Worm (Caenorhabditis elegans) whole organism, L3 larva: ENCODE results near the gene T26C5.5.

Experiments
- R02D3.7 ChIP-seq: fragments of 150-350 bp; optimal IDR thresholded peaks from 2 replicates; lab custom pipeline; 2014; ENCODE audit warnings: missing biosample characterization, missing genetic modification characterization
- ZK546.5 ChIP-seq: sonication (generic microtip); optimal IDR thresholded peaks from 2 replicates; lab custom pipeline; 2017; ENCODE audit warnings: missing biosample characterization, missing genetic modification characterization
- aly-2 ChIP-seq: fragments of 150-350 bp; optimal IDR thresholded peaks from 2 replicates; lab custom pipeline; 2014; ENCODE audit warnings: missing biosample characterization, missing genetic modification characterization
- ama-1 ChIP-seq: fragments of 150-350 bp; optimal IDR thresholded peaks from 2 replicates; lab custom pipeline; 2018
- ceh-82 ChIP-seq: fragments of 150-350 bp; optimal IDR thresholded peaks from 2 replicates; lab custom pipeline; 2014; ENCODE audit warnings: missing biosample characterization, missing genetic modification characterization
- ceh-9 ChIP-seq: sonication (generic microtip); optimal IDR thresholded peaks from 2 replicates; lab custom pipeline; 2018; ENCODE audit warnings: missing biosample characterization, missing genetic modification characterization
- egl-27 ChIP-seq: sonication (generic microtip); optimal IDR thresholded peaks from 4 replicates; lab custom pipeline; 2017; ENCODE audit warnings: missing biosample characterization, missing genetic modification reagents, missing genetic modification characterization
- egl-5 ChIP-seq: fragments of 150-350 bp; optimal IDR thresholded peaks from 2 replicates; lab custom pipeline; 2017; ENCODE audit warnings: missing biosample characterization, missing genetic modification reagents, missing genetic modification characterization, inconsistent platforms
- elt-2 ChIP-seq: sonication (generic microtip); optimal IDR thresholded peaks from 2 replicates; lab custom pipeline; 2016; ENCODE audit warnings: missing genetic modification reagents, mild to moderate bottlenecking, missing genetic modification characterization, missing compliant biosample characterization
- eor-1 ChIP-seq, 2 experiments: fragments of 150-350 bp; optimal IDR thresholded peaks; 2 replicates each; lab custom pipeline; 2014 to 2018; ENCODE audit warnings: missing biosample characterization in 2 of 2, missing genetic modification characterization in 2 of 2
- fkh-10 ChIP-seq: sonication (generic microtip); optimal IDR thresholded peaks from 2 replicates; lab custom pipeline; 2017; ENCODE audit warnings: missing biosample characterization, missing genetic modification reagents, missing genetic modification characterization
- fkh-2 ChIP-seq: fragments of 150-350 bp; optimal IDR thresholded peaks from 2 replicates; lab custom pipeline; 2014; ENCODE audit warnings: missing biosample characterization, missing genetic modification reagents, missing genetic modification characterization
- fos-1 ChIP-seq: fragments of 150-350 bp; optimal IDR thresholded peaks from 2 replicates; lab custom pipeline; 2014; ENCODE audit warnings: missing biosample characterization, missing genetic modification characterization
- hmg-11 ChIP-seq: sonication (generic microtip); optimal IDR thresholded peaks from 2 replicates; lab custom pipeline; 2016; ENCODE audit warnings: missing genetic modification characterization, missing compliant biosample characterization
- jun-1 ChIP-seq: fragments of 150-350 bp; optimal IDR thresholded peaks from 2 replicates; lab custom pipeline; 2014; ENCODE audit warnings: missing biosample characterization, missing genetic modification reagents, missing genetic modification characterization
- lin-15B ChIP-seq: fragments of 150-350 bp; optimal IDR thresholded peaks from 2 replicates; lab custom pipeline; 2014; ENCODE audit warnings: missing biosample characterization, missing genetic modification characterization
- lin-39 ChIP-seq: fragments of 150-350 bp; optimal IDR thresholded peaks from 2 replicates; lab custom pipeline; 2018; ENCODE audit warnings: missing biosample characterization, missing genetic modification reagents, missing genetic modification characterization
- lsy-12 ChIP-seq: sonication (generic microtip); optimal IDR thresholded peaks from 2 replicates; lab custom pipeline; 2016; ENCODE audit warnings: mild to moderate bottlenecking, missing genetic modification characterization, missing compliant biosample characterization
- mdl-1 ChIP-seq: fragments of 150-350 bp; optimal IDR thresholded peaks from 2 replicates; lab custom pipeline; 2014; ENCODE audit warnings: missing biosample characterization, missing genetic modification characterization
- mml-1 ChIP-seq: fragments of 150-350 bp; sonication (generic microtip); optimal IDR thresholded peaks from 3 replicates; lab custom pipeline; 2014; ENCODE audit warnings: missing biosample characterization, missing genetic modification characterization
- nfya-1 ChIP-seq: sonication (generic microtip); optimal IDR thresholded peaks from 2 replicates; lab custom pipeline; 2017; ENCODE audit warnings: missing genetic modification characterization, mild to moderate bottlenecking, missing compliant biosample characterization, antibody characterized with exemption, moderate library complexity; ENCODE audit not compliant: insufficient read depth
- nhr-11 ChIP-seq: fragments of 150-350 bp; optimal IDR thresholded peaks from 2 replicates; lab custom pipeline; 2014; ENCODE audit warnings: missing biosample characterization, missing genetic modification characterization
- nhr-12 ChIP-seq: fragments of 150-350 bp; optimal IDR thresholded peaks from 2 replicates; lab custom pipeline; 2014; ENCODE audit warnings: missing biosample characterization, missing genetic modification characterization
- nhr-23 ChIP-seq: fragments of 150-350 bp; optimal IDR thresholded peaks from 2 replicates; lab custom pipeline; 2014; ENCODE audit warnings: missing biosample characterization, missing genetic modification reagents, missing genetic modification characterization
- nhr-237 ChIP-seq: fragments of 150-350 bp; optimal IDR thresholded peaks from 2 replicates; lab custom pipeline; 2014; ENCODE audit warnings: missing biosample characterization, missing genetic modification characterization
- nhr-43 ChIP-seq: sonication (generic microtip); optimal IDR thresholded peaks from 2 replicates; lab custom pipeline; 2016; ENCODE audit warnings: mild to moderate bottlenecking, missing genetic modification characterization, missing compliant biosample characterization; ENCODE audit not compliant: poor library complexity, severe bottlenecking
- nhr-67 ChIP-seq: fragments of 150-350 bp; optimal IDR thresholded peaks from 2 replicates; lab custom pipeline; 2014; ENCODE audit warnings: missing biosample characterization, missing genetic modification characterization
- nhr-76 ChIP-seq: fragments of 150-350 bp; sonication (generic microtip); optimal IDR thresholded peaks from 5 replicates; lab custom pipeline; 2014; ENCODE audit warnings: missing biosample characterization, missing genetic modification characterization
- nhr-77 ChIP-seq: fragments of 150-350 bp; optimal IDR thresholded peaks from 2 replicates; lab custom pipeline; 2014; ENCODE audit warnings: missing biosample characterization, missing genetic modification characterization
- pha-4 ChIP-seq: fragments of 150-350 bp; optimal IDR thresholded peaks from 2 replicates; lab custom pipeline; 2014; ENCODE audit warnings: missing biosample characterization, missing genetic modification reagents, missing genetic modification characterization
- pqm-1 ChIP-seq: fragments of 150-350 bp; optimal IDR thresholded peaks from 2 replicates; lab custom pipeline; 2017; ENCODE audit warnings: missing biosample characterization, missing genetic modification characterization, inconsistent platforms
- sea-2 ChIP-seq: fragments of 150-350 bp; sonication (generic microtip); optimal IDR thresholded peaks from 4 replicates; lab custom pipeline; 2014; ENCODE audit warnings: missing biosample characterization, missing genetic modification reagents, missing genetic modification characterization
- skn-1 ChIP-seq: fragments of 150-350 bp; optimal IDR thresholded peaks from 2 replicates; lab custom pipeline; 2014; ENCODE audit warnings: missing biosample characterization, missing genetic modification characterization
- snpc-4 ChIP-seq: fragments of 150-350 bp; optimal IDR thresholded peaks from 2 replicates; lab custom pipeline; 2014; ENCODE audit warnings: missing biosample characterization, missing genetic modification characterization
- tbx-2 ChIP-seq: sonication (generic microtip); optimal IDR thresholded peaks from 2 replicates; lab custom pipeline; 2016; ENCODE audit warnings: mild to moderate bottlenecking, missing genetic modification characterization, missing compliant biosample characterization
- ztf-11 ChIP-seq: fragments of 150-350 bp; optimal IDR thresholded peaks from 2 replicates; lab custom pipeline; 2014; ENCODE audit warnings: missing biosample characterization, missing genetic modification characterization

The T26C5.5 gene

DNA sequence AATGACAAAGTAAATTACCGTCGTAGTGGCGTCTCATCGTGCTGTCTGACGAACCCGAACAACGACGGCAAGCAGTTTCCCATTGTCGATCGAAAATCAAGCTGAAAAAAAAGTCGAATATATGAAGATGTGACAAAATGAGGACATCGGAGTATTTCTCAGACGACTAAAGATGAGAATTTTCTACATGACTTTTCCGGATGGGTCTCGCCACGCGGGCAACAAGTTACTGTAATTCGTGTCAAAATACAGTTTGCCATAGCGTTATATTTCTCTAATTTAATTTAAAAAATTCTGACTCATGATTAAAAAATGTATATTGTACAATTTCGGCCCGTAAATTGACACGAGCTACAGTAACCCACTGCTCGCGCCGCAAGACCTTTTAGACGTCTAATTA is 26.4 kb upstream of the T26C5.5 start, which contains the start of gene C01G6.4:
TSS of gene C01G6.4 (minus strand) at position 101 of the 400 bp plus-strand sequence.
- TF ChIP-seq fkh-2 (tag; lab: Kevin White, UChicago), result no peak
- TF ChIP-seq elt-2 (tag; lab: Kevin White, UChicago), result no peak
- no peak for TF ChIP-seq nhr-23 (tag; lab: Kevin White, UChicago)
- no peak for TF ChIP-seq lin-15B (tag; lab: Kevin White, UChicago)
- no peak for TF ChIP-seq sea-2 (GFP tag; lab: Kevin White, UChicago)

DNA sequence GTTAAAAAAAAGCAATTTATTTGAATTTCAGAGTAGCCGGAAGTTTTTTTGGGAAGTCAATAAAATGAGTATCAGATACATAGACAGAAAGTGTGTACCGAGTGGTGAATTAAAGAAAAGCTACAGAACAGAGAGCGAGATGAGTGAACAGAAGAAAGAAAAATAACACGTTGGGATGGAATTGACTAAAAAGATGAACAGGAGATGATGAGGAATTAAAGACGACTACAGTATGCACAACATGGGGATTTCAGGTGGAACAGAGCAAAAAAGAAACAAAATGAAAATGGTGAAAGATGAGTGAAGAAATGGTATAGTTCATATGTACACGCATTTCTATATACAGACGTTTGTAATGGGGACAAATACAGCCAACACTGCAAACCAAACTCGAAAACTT is 24.7 kb upstream of the T26C5.5 start:
- TF ChIP-seq pha-4 (tag; lab: Kevin White, UChicago) (no peak), nhr-237 (no peak), mml-1 (tag; lab: Kevin White, UChicago) (no peak), nhr-12 (tag; lab: Kevin White, UChicago) (no peak), fkh-10 (GFP tag; lab: Kevin White, UChicago) (no peak), nhr-76 (no peak), pqm-1 (no peak), tbx-2 (no peak), ztf-11 (no peak), R02D3.7 (no peak), nfya-1 (tag; lab: Kevin White, UChicago) (no peak)

DNA sequence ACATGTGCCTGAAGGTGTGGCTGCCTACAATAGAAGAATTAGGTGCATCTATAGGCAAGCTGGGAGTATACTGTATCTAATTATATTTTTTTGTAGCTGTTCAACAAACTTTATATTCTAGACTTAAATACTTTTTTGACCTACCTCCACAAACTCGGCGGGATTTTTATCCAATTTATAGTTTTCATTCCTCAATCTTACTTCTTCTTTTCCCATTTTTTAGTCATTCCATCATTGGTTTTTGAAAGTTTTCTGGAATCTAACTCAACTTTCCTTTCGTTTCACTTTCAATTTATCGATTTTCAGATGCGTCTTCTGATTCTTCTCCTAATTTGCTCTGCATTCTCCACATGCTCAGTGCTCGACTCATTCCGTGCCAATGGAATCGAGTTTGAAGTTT is 23.0 kb upstream of the T26C5.5 start, which contains the start of gene C01G6.3:
TSS of gene C01G6.3 (plus strand) at position 301 of the 400 bp plus-strand sequence.
- TF ChIP-seq lin-39 (tag; lab: Kevin White, UChicago), result no peak
- TF ChIP-seq nhr-12 (tag; lab: Kevin White, UChicago), result no peak
- TF ChIP-seq egl-5 (tag; lab: Kevin White, UChicago), result no peak
- no peak for TF ChIP-seq ama-1
- no peak for TF ChIP-seq fos-1
- TF ChIP-seq aly-2 (tag; lab: Kevin White, UChicago), result no peak
- no peak for TF ChIP-seq nhr-11 (tag; lab: Kevin White, UChicago)
- TF ChIP-seq, all 47 proteins: peak for 0

DNA sequence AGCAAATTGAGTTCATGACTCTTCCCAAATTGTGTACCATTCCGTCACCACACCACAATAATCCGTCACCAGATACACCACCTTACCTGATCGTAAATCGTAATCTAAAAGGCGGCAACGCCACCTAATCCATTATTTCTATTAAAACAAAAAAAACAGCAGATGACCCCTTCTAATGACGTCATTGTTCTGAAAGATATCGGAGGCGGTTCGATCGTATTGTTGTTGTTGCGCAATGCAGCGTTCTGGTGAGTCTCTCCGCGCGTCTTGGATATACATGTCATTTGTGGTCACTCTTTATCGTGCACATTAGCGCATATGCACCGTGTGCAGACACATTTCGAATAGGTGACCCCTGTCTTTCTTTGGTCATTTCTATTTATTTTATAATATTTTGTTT is 22.4 kb upstream of the T26C5.5 start:
- no peak for TF ChIP-seq lsy-12 (tag; lab: Kevin White, UChicago)
- no peak for TF ChIP-seq R02D3.7
- no peak for TF ChIP-seq nhr-43 (tag; lab: Kevin White, UChicago)
- no peak for TF ChIP-seq ceh-9
- no peak for TF ChIP-seq nhr-12 (tag; lab: Kevin White, UChicago)
- TF ChIP-seq nhr-67, result no peak

DNA sequence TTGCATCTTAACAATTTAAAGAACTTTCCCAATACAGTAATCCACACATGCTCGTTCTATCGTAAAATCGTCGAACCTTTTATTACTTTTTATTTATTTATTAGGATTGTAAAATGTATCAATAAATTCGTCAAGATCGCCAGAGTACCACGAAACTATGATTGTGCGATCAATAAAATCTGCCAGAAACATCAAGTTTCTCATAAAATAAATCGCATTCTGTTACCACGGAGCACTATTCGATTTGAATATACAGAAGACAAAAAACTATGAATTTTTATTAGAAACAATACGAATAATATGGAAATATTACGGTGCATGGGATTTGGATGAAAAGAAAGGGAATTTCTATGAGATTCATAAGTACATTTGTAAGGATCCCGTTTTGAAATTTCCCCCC is 20.2 kb upstream of the T26C5.5 start, which contains the start of gene C01G6.2:
TSS of gene C01G6.2 (plus strand) at position 301 of the 400 bp plus-strand sequence.
- no peak for TF ChIP-seq fkh-10 (GFP tag; lab: Kevin White, UChicago)
- TF ChIP-seq ZK546.5 (tag; lab: Kevin White, UChicago), result no peak
- TF ChIP-seq snpc-4 (tag; lab: Kevin White, UChicago), result no peak
- TF ChIP-seq egl-27 (tag; lab: Kevin White, UChicago), result no peak
- TF ChIP-seq pha-4 (tag; lab: Kevin White, UChicago), result no peak
- TF ChIP-seq mdl-1 (tag; lab: Kevin White, UChicago), result no peak
- TF ChIP-seq nhr-67, result no peak
- TF ChIP-seq nhr-12 (tag; lab: Kevin White, UChicago), result no peak
- TF ChIP-seq fkh-2 (tag; lab: Kevin White, UChicago), result no peak
- TF ChIP-seq skn-1 (tag; lab: Kevin White, UChicago), result no peak
- no peak for TF ChIP-seq hmg-11 (tag; lab: Kevin White, UChicago)
- TF ChIP-seq R02D3.7, result no peak
- no peak for TF ChIP-seq lin-39 (tag; lab: Kevin White, UChicago)
- no peak for TF ChIP-seq ceh-82 (tag; lab: Kevin White, UChicago)
- no peak for TF ChIP-seq eor-1 (tag; optimal IDR thresholded peaks at IDR 0.05; lab: Kevin White, UChicago)
- no peak for TF ChIP-seq jun-1
- TF ChIP-seq nfya-1 (tag; lab: Kevin White, UChicago), result no peak
- no peak for TF ChIP-seq nhr-77
- TF ChIP-seq sea-2 (GFP tag; lab: Kevin White, UChicago), result no peak
- TF ChIP-seq ceh-9, result no peak
